Fruit fly (Drosophila melanogaster) whole organism, embryonic: Measurements from ENCODE around the gene CG12661.

Experiments used
- Adf1 ChIP-seq: fragments of 200-800 bp; sonication (Bioruptor generic); IDR thresholded peaks from 2 replicates; pipeline ENCODE4 v1.3.6; 2022; ENCODE audit warnings: missing biosample characterization, missing genetic modification characterization
- CG10462 ChIP-seq: fragments of 200-800 bp; sonication (Bioruptor generic); optimal IDR thresholded peaks from 2 replicates; lab custom pipeline; 2016; ENCODE audit warnings: missing biosample characterization, missing genetic modification characterization
- CG10959 ChIP-seq: fragments of 200-800 bp; sonication (Bioruptor generic); IDR thresholded peaks from 2 replicates; pipeline ENCODE4 v1.3.6; 2022; ENCODE audit warnings: missing biosample characterization, missing genetic modification characterization
- CG11695 ChIP-seq: fragments of 200-800 bp; sonication (Bioruptor generic); IDR thresholded peaks from 3 replicates; pipeline ENCODE4 v1.3.6; 2022; ENCODE audit warnings: missing biosample characterization, missing genetic modification characterization
- CG13624 ChIP-seq: fragments of 200-800 bp; sonication (Bioruptor generic); optimal IDR thresholded peaks from 2 replicates; lab custom pipeline; 2016; ENCODE audit warnings: missing biosample characterization, missing genetic modification characterization
- CG1529 ChIP-seq: fragments of 200-800 bp; sonication (Bioruptor generic); optimal IDR thresholded peaks from 3 replicates; lab custom pipeline; 2018; ENCODE audit warnings: missing biosample characterization, missing genetic modification characterization
- CG17385 ChIP-seq: fragments of 200-800 bp; sonication (Bioruptor generic); optimal IDR thresholded peaks from 3 replicates; lab custom pipeline; 2018; ENCODE audit warnings: missing biosample characterization, mild to moderate bottlenecking, missing genetic modification characterization
- CG1832 ChIP-seq: fragments of 200-800 bp; sonication (Bioruptor generic); optimal IDR thresholded peaks from 2 replicates; lab custom pipeline; 2017; ENCODE audit warnings: missing biosample characterization, mild to moderate bottlenecking, missing genetic modification characterization, inconsistent platforms
- CG31365 ChIP-seq: fragments of 200-800 bp; sonication (Bioruptor generic); optimal IDR thresholded peaks from 2 replicates; lab custom pipeline; 2018; ENCODE audit warnings: missing biosample characterization, mild to moderate bottlenecking, missing genetic modification characterization
- CG33557 ChIP-seq: fragments of 200-800 bp; sonication (Bioruptor generic); optimal IDR thresholded peaks from 2 replicates; lab custom pipeline; 2019; ENCODE audit warnings: missing biosample characterization, mild to moderate bottlenecking, missing genetic modification characterization, moderate library complexity
- CG4820 ChIP-seq: fragments of 200-800 bp; sonication (Bioruptor generic); optimal IDR thresholded peaks from 3 replicates; lab custom pipeline; 2016; ENCODE audit warnings: missing biosample characterization, missing genetic modification characterization
- CG8290 ChIP-seq, 3 experiments: fragments of 200-800 bp; sonication (Bioruptor generic); optimal IDR thresholded peaks; 2 replicates each; lab custom pipeline; 2016 to 2019; ENCODE audit warnings: missing biosample characterization in 3 of 3, missing genetic modification characterization in 3 of 3, mild to moderate bottlenecking in 2 of 3, moderate library complexity in 1 of 3
- CG8359 ChIP-seq: fragments of 200-800 bp; sonication (Bioruptor generic); optimal IDR thresholded peaks from 2 replicates; lab custom pipeline; 2017; ENCODE audit warnings: missing biosample characterization, mild to moderate bottlenecking, missing genetic modification characterization, borderline replicate concordance
- CrebB ChIP-seq: fragments of 200-800 bp; sonication (Bioruptor generic); optimal IDR thresholded peaks from 3 replicates; lab custom pipeline; 2018; ENCODE audit warnings: missing biosample characterization, mild to moderate bottlenecking, missing genetic modification characterization
- D19A ChIP-seq: fragments of 200-800 bp; optimal IDR thresholded peaks from 3 replicates; lab custom pipeline; 2019; ENCODE audit warnings: missing biosample characterization, mild to moderate bottlenecking, missing genetic modification characterization, moderate library complexity
- Ets65A ChIP-seq: fragments of 200-800 bp; sonication (Bioruptor generic); peaks from one replicate; lab custom pipeline; 2016; ENCODE audit warnings: missing biosample characterization, missing genetic modification characterization
- Fer1 ChIP-seq: fragments of 200-800 bp; sonication (Bioruptor generic); optimal IDR thresholded peaks from 2 replicates; lab custom pipeline; 2017; ENCODE audit warnings: missing biosample characterization, mild to moderate bottlenecking, missing genetic modification characterization
- H2.0 ChIP-seq: fragments of 200-800 bp; sonication (Bioruptor generic); IDR thresholded peaks from 2 replicates; pipeline ENCODE4 v1.3.6; 2022; ENCODE audit warnings: missing biosample characterization, missing genetic modification characterization
- HLH3B ChIP-seq: fragments of 200-800 bp; sonication (Bioruptor generic); IDR thresholded peaks from 2 replicates; pipeline ENCODE4 v1.3.6; 2022; ENCODE audit warnings: missing biosample characterization, missing genetic modification characterization
- Hey ChIP-seq: fragments of 200-800 bp; sonication (Bioruptor generic); optimal IDR thresholded peaks from 3 replicates; lab custom pipeline; 2018; ENCODE audit warnings: missing biosample characterization, mild to moderate bottlenecking, missing genetic modification characterization
- HmgD ChIP-seq: fragments of 200-800 bp; sonication (Bioruptor generic); optimal IDR thresholded peaks from 3 replicates; lab custom pipeline; 2016; ENCODE audit warnings: missing biosample characterization, missing genetic modification characterization
- Hmx ChIP-seq: fragments of 200-800 bp; sonication (Bioruptor generic); optimal IDR thresholded peaks from 2 replicates; lab custom pipeline; 2016; ENCODE audit warnings: missing biosample characterization, missing genetic modification characterization
- MESR4 ChIP-seq: fragments of 200-800 bp; sonication (Bioruptor generic); optimal IDR thresholded peaks from 2 replicates; lab custom pipeline; 2018; ENCODE audit warnings: missing biosample characterization, mild to moderate bottlenecking, missing genetic modification characterization, moderate library complexity
- Meics ChIP-seq: fragments of 200-800 bp; sonication (Bioruptor generic); optimal IDR thresholded peaks from 2 replicates; lab custom pipeline; 2017; ENCODE audit warnings: missing biosample characterization, mild to moderate bottlenecking, missing genetic modification characterization
- NC2β ChIP-seq: fragments of 200-800 bp; sonication (Bioruptor generic); optimal IDR thresholded peaks from 2 replicates; lab custom pipeline; 2016; ENCODE audit warnings: missing biosample characterization, missing genetic modification characterization
- Sry-β ChIP-seq: fragments of 200-800 bp; sonication (Bioruptor generic); optimal IDR thresholded peaks from 2 replicates; lab custom pipeline; 2018; ENCODE audit warnings: missing biosample characterization, mild to moderate bottlenecking, missing genetic modification characterization, moderate library complexity
- Sry-δ ChIP-seq: fragments of 200-800 bp; sonication (Bioruptor generic); optimal IDR thresholded peaks from 2 replicates; lab custom pipeline; 2016; ENCODE audit warnings: missing biosample characterization, missing genetic modification characterization
- Taf1 ChIP-seq: fragments of 200-800 bp; sonication (Bioruptor generic); IDR thresholded peaks from 2 replicates; pipeline ENCODE4 v1.3.6; 2022; ENCODE audit warnings: missing biosample characterization, missing genetic modification characterization
- Trl ChIP-seq, 3 experiments: fragments of >200 bp in 2 of 3; fragments of 200-800 bp in 1 of 3; sonication (Bioruptor generic) in 1 of 3; optimal IDR thresholded peaks; 2 replicates in 1 of 3; 3 replicates in 2 of 3; lab custom pipeline; 2016 to 2017; ENCODE audit warnings: missing biosample characterization in 1 of 3, missing genetic modification characterization in 1 of 3
- abd-A ChIP-seq: fragments of 200-800 bp; sonication (Bioruptor generic); optimal IDR thresholded peaks from 3 replicates; lab custom pipeline; 2019; ENCODE audit warnings: missing biosample characterization, mild to moderate bottlenecking, missing genetic modification characterization, moderate library complexity
- al ChIP-seq: fragments of 200-800 bp; sonication (Bioruptor generic); IDR thresholded peaks from 2 replicates; pipeline ENCODE4 v1.3.6; 2022; ENCODE audit warnings: missing biosample characterization, missing genetic modification characterization
- aop ChIP-seq: fragments of 200-800 bp; sonication (Bioruptor generic); IDR thresholded peaks from 2 replicates; pipeline ENCODE4 v1.3.6; 2022; ENCODE audit warnings: missing biosample characterization, missing genetic modification characterization
- cad ChIP-seq: fragments of >200 bp; optimal IDR thresholded peaks from 2 replicates; lab custom pipeline; 2017; ENCODE audit warnings: missing biosample characterization, missing genetic modification characterization
- chinmo ChIP-seq: fragments of 200-800 bp; sonication (Bioruptor generic); IDR thresholded peaks from 4 replicates; pipeline ENCODE4 v1.3.6; 2022; ENCODE audit warnings: missing biosample characterization, missing genetic modification characterization; ENCODE audit not compliant: partially characterized antibody
- dysf ChIP-seq: fragments of 200-800 bp; sonication (Bioruptor generic); IDR thresholded peaks from 3 replicates; pipeline ENCODE4 v1.3.6; 2022; ENCODE audit warnings: missing biosample characterization, missing genetic modification characterization
- fd64A ChIP-seq: fragments of 200-800 bp; sonication (Bioruptor generic); optimal IDR thresholded peaks from 3 replicates; lab custom pipeline; 2018; ENCODE audit warnings: missing biosample characterization, mild to moderate bottlenecking, missing genetic modification characterization
- gro ChIP-seq: fragments of 200-800 bp; sonication (Bioruptor generic); optimal IDR thresholded peaks from 2 replicates; lab custom pipeline; 2016; ENCODE audit warnings: missing biosample characterization, missing genetic modification characterization
- kah ChIP-seq: fragments of 200-800 bp; sonication (Bioruptor generic); optimal IDR thresholded peaks from 2 replicates; lab custom pipeline; 2018; ENCODE audit warnings: missing biosample characterization, mild to moderate bottlenecking, missing genetic modification characterization
- luna ChIP-seq: fragments of 200-800 bp; sonication (Bioruptor generic); optimal IDR thresholded peaks from 2 replicates; lab custom pipeline; 2016; ENCODE audit warnings: missing biosample characterization, missing genetic modification characterization
- p53 ChIP-seq: fragments of 200-800 bp; sonication (Bioruptor generic); optimal IDR thresholded peaks from 2 replicates; lab custom pipeline; 2016; ENCODE audit warnings: missing biosample characterization, missing genetic modification characterization
- pfk ChIP-seq: fragments of 200-800 bp; sonication (Bioruptor generic); optimal IDR thresholded peaks from 2 replicates; lab custom pipeline; 2018; ENCODE audit warnings: missing biosample characterization, mild to moderate bottlenecking, missing genetic modification characterization, moderate library complexity
- run ChIP-seq: fragments of 200-800 bp; sonication (Bioruptor generic); optimal IDR thresholded peaks from 3 replicates; lab custom pipeline; 2018; ENCODE audit warnings: missing biosample characterization, mild to moderate bottlenecking, missing genetic modification characterization
- scrt ChIP-seq: fragments of 200-800 bp; sonication (Bioruptor generic); optimal IDR thresholded peaks from 2 replicates; lab custom pipeline; 2018; ENCODE audit warnings: missing biosample characterization, mild to moderate bottlenecking, missing genetic modification characterization, moderate library complexity
- sens ChIP-seq: fragments of 200-800 bp; sonication (Bioruptor generic); peaks from one replicate; lab custom pipeline; 2016; ENCODE audit warnings: missing biosample characterization, missing genetic modification characterization
- sim ChIP-seq: fragments of 200-800 bp; sonication (Bioruptor generic); IDR thresholded peaks from 2 replicates; pipeline ENCODE4 v1.3.6; 2022; ENCODE audit warnings: missing biosample characterization, missing genetic modification characterization
- sr ChIP-seq: fragments of 200-800 bp; sonication (Bioruptor generic); IDR thresholded peaks from 3 replicates; pipeline ENCODE4 v1.3.6; 2022; ENCODE audit warnings: missing biosample characterization, missing genetic modification characterization
- sug ChIP-seq: fragments of 200-800 bp; optimal IDR thresholded peaks from 2 replicates; lab custom pipeline; 2019; ENCODE audit warnings: missing biosample characterization, mild to moderate bottlenecking, missing genetic modification characterization, moderate library complexity
- tll ChIP-seq, 2 experiments: fragments of 200-800 bp in 1 of 2; fragments of >200 bp in 1 of 2; sonication (Bioruptor generic) in 1 of 2; optimal IDR thresholded peaks; 2 replicates each; lab custom pipeline; 2017 to 2019; ENCODE audit warnings: missing biosample characterization in 2 of 2, missing genetic modification characterization in 2 of 2, mild to moderate bottlenecking in 1 of 2, moderate library complexity in 1 of 2

CG12661 gene

DNA sequence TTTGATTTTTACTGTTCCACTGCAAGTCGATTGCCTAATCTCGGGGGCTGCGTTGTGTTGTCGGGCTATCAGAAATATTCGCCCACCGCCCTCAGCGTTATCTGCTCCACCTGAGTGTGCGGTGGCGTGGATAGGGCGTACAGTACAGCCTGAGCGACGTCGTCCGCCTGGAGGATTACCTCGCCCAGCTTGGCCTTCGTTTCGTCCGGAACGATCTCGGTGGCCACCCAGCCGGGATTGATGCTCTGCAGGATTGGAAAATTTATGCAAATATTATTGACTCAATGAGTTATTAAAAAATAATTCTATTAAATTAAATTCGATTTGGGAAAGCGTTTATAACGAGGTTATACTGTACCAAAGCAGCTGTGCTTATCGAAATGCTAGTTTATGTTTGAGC is 49.6 kb upstream of the CG12661 start (continued):
- TF ChIP-seq al (GFP tag; lab: Robert Waterston, UW) (peak; percentile 22; the same call in 1 of the 2 replicates), HLH3B (GFP tag; lab: Robert Waterston, UW) (peak; percentile 28; the same call in 1 of the 2 replicates), NC2β (GFP tag; lab: Kevin White, UChicago) (no peak), run (tag; lab: Kevin White, UChicago) (no peak), CG10462 (GFP tag; lab: Kevin White, UChicago) (no peak), sug (tag; lab: Kevin White, UChicago) (peak; percentile 55), Hmx (no peak), CG17385 (no peak), sim (GFP tag; lab: Robert Waterston, UW) (no peak), CG31365 (tag; lab: Kevin White, UChicago) (no peak), Sry-β (GFP tag; lab: Kevin White, UChicago) (no peak), pfk (GFP tag; lab: Kevin White, UChicago) (no peak), H2.0 (GFP tag; lab: Robert Waterston, UW) (0 out of 2 replicates have a peak, but pooled peaks have one; percentile 20), CG10959 (no peak), Meics (GFP tag; lab: Kevin White, UChicago) (peak; percentile 17), CrebB (tag; lab: Kevin White, UChicago) (no peak), MESR4 (GFP tag; lab: Kevin White, UChicago) (no peak), CG4820 (GFP tag; lab: Kevin White, UChicago) (no peak), CG33557 (GFP tag; lab: Kevin White, UChicago) (no peak), Hey (tag; lab: Kevin White, UChicago) (peak; percentile 44), cad (no peak), luna (GFP tag; lab: Kevin White, UChicago) (no peak), gro (GFP tag; lab: Kevin White, UChicago) (no peak)

DNA sequence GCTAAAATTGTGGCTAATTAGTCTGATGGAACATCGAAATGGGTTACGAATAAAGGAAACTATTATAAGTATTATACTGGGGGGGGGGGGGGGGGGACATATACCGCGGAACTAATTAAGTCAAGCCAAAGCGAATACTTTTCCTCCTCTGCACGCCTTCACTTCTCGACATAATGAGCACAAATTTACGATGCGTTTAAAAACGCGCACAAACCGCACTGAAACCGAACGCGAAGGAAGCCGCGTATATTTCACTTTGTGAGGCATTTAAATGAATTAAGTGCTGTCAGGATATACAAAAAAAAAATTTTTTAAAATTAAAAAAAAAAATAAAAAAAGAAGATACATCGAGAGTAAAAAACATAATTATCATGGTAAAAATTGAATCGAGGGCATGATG is 34.8 kb upstream of the CG12661 start:
- TF ChIP-seq p53 (GFP tag; lab: Kevin White, UChicago) (no peak), CG8359 (GFP tag; lab: Kevin White, UChicago) (peak; percentile 91)

DNA sequence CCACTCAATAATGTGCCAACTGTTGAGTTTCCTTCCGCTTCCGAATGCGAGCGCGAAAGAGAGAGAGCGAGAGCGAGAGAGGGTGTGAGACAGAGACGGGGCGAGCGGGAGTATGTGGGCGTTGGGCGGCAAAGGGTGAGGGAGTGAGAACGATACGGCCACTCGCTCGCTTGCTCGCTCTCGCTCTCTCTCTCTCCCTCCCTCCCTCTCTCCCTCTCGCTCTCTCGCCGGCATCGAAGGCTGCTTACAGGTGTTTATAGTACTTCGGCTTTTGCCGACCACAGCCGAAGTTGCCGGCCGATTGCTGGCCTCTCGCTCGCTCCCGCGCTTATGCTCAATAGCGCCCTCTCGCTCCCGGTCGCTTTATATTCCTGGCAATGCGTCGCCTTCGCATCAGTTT is 1.3 kb upstream of the CG12661 start:
- TF ChIP-seq Adf1 (GFP tag; lab: Robert Waterston, UW), result 0 out of 2 replicates have a peak, but pooled peaks have one; percentile 27
- 0 out of 4 replicates have a peak, but pooled peaks have one; percentile 13 for TF ChIP-seq chinmo (GFP tag; lab: Robert Waterston, UW)
- TF ChIP-seq HmgD (GFP tag; lab: Kevin White, UChicago), result peak; percentile 23
- peak; percentile 70 for TF ChIP-seq abd-A (tag; lab: Kevin White, UChicago)
- TF ChIP-seq CG13624 (GFP tag; lab: Kevin White, UChicago), result no peak
- TF ChIP-seq Fer1 (GFP tag; lab: Kevin White, UChicago), result peak; percentile 14
- TF ChIP-seq CG1832 (GFP tag; lab: Kevin White, UChicago), result peak; percentile 87
- TF ChIP-seq fd64A (GFP tag; lab: Kevin White, UChicago), result no peak
- TF ChIP-seq D19A (tag; lab: Kevin White, UChicago), result no peak
- 0 out of 2 replicates have a peak, but pooled peaks have one; percentile 6 for TF ChIP-seq Taf1 (GFP tag; lab: Robert Waterston, UW)
- peak; percentile 92 for TF ChIP-seq kah (GFP tag; lab: Kevin White, UChicago)
- no peak for TF ChIP-seq Sry-δ
- peak; percentile 96 for TF ChIP-seq sr
- peak; percentile 31 for TF ChIP-seq CG8290 (GFP tag; optimal IDR thresholded peaks at IDR 0.05; lab: Kevin White, UChicago)
- TF ChIP-seq CG8290 (tag; optimal IDR thresholded peaks at IDR 0.05; lab: Kevin White, UChicago), result peak; percentile 30 to 49
- peak in 1 of 2 experiments; percentile 12 for TF ChIP-seq tll (GFP tag; optimal IDR thresholded peaks at IDR 0.05; lab: Kevin White, UChicago)
- peak; percentile 56 to 67 for TF ChIP-seq Trl (optimal IDR thresholded peaks at IDR 0.05; lab: Kevin White, UChicago)
- no peak for TF ChIP-seq Trl (GFP tag; optimal IDR thresholded peaks at IDR 0.05; lab: Kevin White, UChicago)
- TF ChIP-seq CG1529 (GFP tag; lab: Kevin White, UChicago), result no peak
- TF ChIP-seq sens (GFP tag; lab: Kevin White, UChicago), result peak; percentile 58
- no peak for TF ChIP-seq dysf (GFP tag; lab: Robert Waterston, UW)
- peak; percentile 98 for TF ChIP-seq scrt (GFP tag; lab: Kevin White, UChicago)
- TF ChIP-seq Ets65A (GFP tag; lab: Kevin White, UChicago), result peak; percentile 84
- TF ChIP-seq CG11695, result 0 out of 3 replicates have a peak, but pooled peaks have one; percentile 18
- 0 out of 2 replicates have a peak, but pooled peaks have one; percentile 28 for TF ChIP-seq aop (GFP tag; lab: Robert Waterston, UW)
